ENCODE assay signal across 1 fruit fly cellular context in genomic region chrX:5745840-5746815, dm6.
TF ChIP-seq lines count a peak whose summit lies in the region.

No protein-coding gene starts in this region.

TF ChIP-seq in whole organism, embryonic, 481 proteins besides CTCF, POLR2A, EP300 and RAD21 (continued from another document and continues in another):
- no peak for TF ChIP-seq amos (GFP tag; IDR thresholded peaks at IDR 0.05; lab: Robert Waterston, UW; ENCODE audit: partially characterized antibody)
- TF ChIP-seq CG9215 (GFP tag; IDR thresholded peaks at IDR 0.05; lab: Robert Waterston, UW): peak; percentile 70
- peak; percentile 42 for TF ChIP-seq CG6272 (GFP tag; IDR thresholded peaks at IDR 0.05; lab: Robert Waterston, UW)
- no peak for TF ChIP-seq bbx (GFP tag; IDR thresholded peaks at IDR 0.05; lab: Robert Waterston, UW; ENCODE audit: partially characterized antibody)
- peak; percentile 3 for TF ChIP-seq Vsx1 (GFP tag; optimal IDR thresholded peaks at IDR 0.05; lab: Kevin White, UChicago)
- TF ChIP-seq Spps (tag; optimal IDR thresholded peaks at IDR 0.05; lab: Kevin White, UChicago): peak; percentile 24
- peak; percentile 62 for TF ChIP-seq Aef1 (GFP tag; IDR thresholded peaks at IDR 0.05; lab: Robert Waterston, UW)
- peak; percentile 83 for TF ChIP-seq HHEX (GFP tag; optimal IDR thresholded peaks at IDR 0.05; lab: Kevin White, UChicago)
- TF ChIP-seq lilli (GFP tag; optimal IDR thresholded peaks at IDR 0.05; lab: Kevin White, UChicago): peak; percentile 76
- peak; percentile 84 for TF ChIP-seq H2.0 (GFP tag; IDR thresholded peaks at IDR 0.05; lab: Robert Waterston, UW)
- TF ChIP-seq inv (GFP tag; IDR thresholded peaks at IDR 0.05; lab: Robert Waterston, UW; ENCODE audit: partially characterized antibody): no peak
- TF ChIP-seq wdn (GFP tag; IDR thresholded peaks at IDR 0.05; lab: Robert Waterston, UW): peak; percentile 70
- TF ChIP-seq hkb (optimal IDR thresholded peaks at IDR 0.05; lab: Kevin White, UChicago): no peak
- peak; percentile 80 for TF ChIP-seq hkb (GFP tag; IDR thresholded peaks at IDR 0.05; lab: Robert Waterston, UW)
- no peak for TF ChIP-seq CG7271 (tag; optimal IDR thresholded peaks at IDR 0.05; lab: Kevin White, UChicago)
- TF ChIP-seq ash1 (GFP tag; optimal IDR thresholded peaks at IDR 0.05; lab: Kevin White, UChicago): no peak
- peak; percentile 42 for TF ChIP-seq Atf-2 (GFP tag; optimal IDR thresholded peaks at IDR 0.05; lab: Kevin White, UChicago)
- TF ChIP-seq phol (tag; optimal IDR thresholded peaks at IDR 0.05; lab: Kevin White, UChicago): peak; percentile 67
- no peak for TF ChIP-seq Six4 (GFP tag; optimal IDR thresholded peaks at IDR 0.05; lab: Kevin White, UChicago)
- TF ChIP-seq aop (GFP tag; IDR thresholded peaks at IDR 0.05; lab: Robert Waterston, UW): 0 out of 2 replicates have a peak, but pooled peaks have one; percentile 43
- peak; percentile 78 for TF ChIP-seq ranshi (GFP tag; IDR thresholded peaks at IDR 0.05; lab: Robert Waterston, UW)
- TF ChIP-seq klu (GFP tag; IDR thresholded peaks at IDR 0.05; lab: Robert Waterston, UW): peak; percentile 65
- TF ChIP-seq CG14860 (GFP tag; IDR thresholded peaks at IDR 0.05; lab: Robert Waterston, UW; ENCODE audit: partially characterized antibody): peak; percentile 48; the same call in 2 of the 3 replicates
- TF ChIP-seq nmo (GFP tag; optimal IDR thresholded peaks at IDR 0.05; lab: Kevin White, UChicago): peak; percentile 62
- no peak for TF ChIP-seq CG3163 (GFP tag; optimal IDR thresholded peaks at IDR 0.05; lab: Kevin White, UChicago)
- TF ChIP-seq Lim3 (GFP tag; IDR thresholded peaks at IDR 0.05; lab: Robert Waterston, UW): peak; percentile 44; the same call in 1 of the 2 replicates
- peak; percentile 26 for TF ChIP-seq CG17912 (GFP tag; optimal IDR thresholded peaks at IDR 0.05; lab: Kevin White, UChicago)
- TF ChIP-seq CG15269 (tag; optimal IDR thresholded peaks at IDR 0.05; lab: Kevin White, UChicago): peak; percentile 82
- TF ChIP-seq Mes4 (GFP tag; optimal IDR thresholded peaks at IDR 0.05; lab: Kevin White, UChicago): no peak
- TF ChIP-seq CG18476 (GFP tag; optimal IDR thresholded peaks at IDR 0.05; lab: Kevin White, UChicago): no peak
- no peak for TF ChIP-seq hbn (GFP tag; IDR thresholded peaks at IDR 0.05; lab: Robert Waterston, UW; ENCODE audit: partially characterized antibody)
- TF ChIP-seq D19B (GFP tag; optimal IDR thresholded peaks at IDR 0.05; lab: Kevin White, UChicago): peak; percentile 58
- peak; percentile 47 for TF ChIP-seq CG14667 (GFP tag; IDR thresholded peaks at IDR 0.05; lab: Robert Waterston, UW)
- peak; percentile 64 for TF ChIP-seq CG13775 (GFP tag; optimal IDR thresholded peaks at IDR 0.05; lab: Kevin White, UChicago)
- peak; percentile 18 for TF ChIP-seq en (GFP tag; optimal IDR thresholded peaks at IDR 0.05; lab: Kevin White, UChicago)
- TF ChIP-seq dmrt99B (tag; optimal IDR thresholded peaks at IDR 0.05; lab: Kevin White, UChicago): peak; percentile 75
- TF ChIP-seq CG18599 (GFP tag; optimal IDR thresholded peaks at IDR 0.05; lab: Kevin White, UChicago): peak; percentile 88
- no peak for TF ChIP-seq dan (GFP tag; IDR thresholded peaks at IDR 0.05; lab: Robert Waterston, UW)
- TF ChIP-seq CG17186 (GFP tag; optimal IDR thresholded peaks at IDR 0.05; lab: Kevin White, UChicago): peak; percentile 45
- peak; percentile 0 for TF ChIP-seq CG6254 (GFP tag; optimal IDR thresholded peaks at IDR 0.05; lab: Kevin White, UChicago)
- TF ChIP-seq CG4730 (GFP tag; IDR thresholded peaks at IDR 0.05; lab: Robert Waterston, UW): peak; percentile 60
- peak; percentile 77 for TF ChIP-seq CG7556 (GFP tag; optimal IDR thresholded peaks at IDR 0.05; lab: Kevin White, UChicago)
- TF ChIP-seq CG32767 (GFP tag; IDR thresholded peaks at IDR 0.05; lab: Robert Waterston, UW): no peak
- TF ChIP-seq salm (tag; optimal IDR thresholded peaks at IDR 0.05; lab: Kevin White, UChicago): peak; percentile 43
- peak; percentile 79 for TF ChIP-seq sens-2 (GFP tag; IDR thresholded peaks at IDR 0.05; lab: Robert Waterston, UW)
- TF ChIP-seq ci (GFP tag; IDR thresholded peaks at IDR 0.05; lab: Robert Waterston, UW): peak; percentile 91
- peak; percentile 71 for TF ChIP-seq stc (GFP tag; IDR thresholded peaks at IDR 0.05; lab: Robert Waterston, UW)
- TF ChIP-seq Camta (GFP tag; optimal IDR thresholded peaks at IDR 0.05; lab: Kevin White, UChicago): peak; percentile 39
- TF ChIP-seq Hsf (GFP tag; optimal IDR thresholded peaks at IDR 0.05; lab: Kevin White, UChicago): peak; percentile 48
- no peak for TF ChIP-seq h (optimal IDR thresholded peaks at IDR 0.05; lab: Kevin White, UChicago)
- TF ChIP-seq twi (tag; optimal IDR thresholded peaks at IDR 0.05; lab: Kevin White, UChicago): peak; percentile 37
- peak; percentile 23 for TF ChIP-seq CG10267 (tag; optimal IDR thresholded peaks at IDR 0.05; lab: Kevin White, UChicago)
- peak; percentile 52 for TF ChIP-seq CG12104 (GFP tag; optimal IDR thresholded peaks at IDR 0.05; lab: Kevin White, UChicago)
- no peak for TF ChIP-seq disco-r (GFP tag; optimal IDR thresholded peaks at IDR 0.05; lab: Kevin White, UChicago)
- TF ChIP-seq CG33557 (GFP tag; optimal IDR thresholded peaks at IDR 0.05; lab: Kevin White, UChicago): peak; percentile 44
- peak; percentile 53 for TF ChIP-seq CG13624 (GFP tag; optimal IDR thresholded peaks at IDR 0.05; lab: Kevin White, UChicago)
- peak; percentile 85 for TF ChIP-seq CG14014 (GFP tag; IDR thresholded peaks at IDR 0.05; lab: Robert Waterston, UW)
- peak; percentile 22 for TF ChIP-seq ftz-f1 (GFP tag; optimal IDR thresholded peaks at IDR 0.05; lab: Kevin White, UChicago)
- peak; percentile 71 for TF ChIP-seq caup (GFP tag; optimal IDR thresholded peaks at IDR 0.05; lab: Kevin White, UChicago; ENCODE audit: severe bottlenecking)
- peak; percentile 74 for TF ChIP-seq dysf (GFP tag; IDR thresholded peaks at IDR 0.05; lab: Robert Waterston, UW)
- peak; percentile 60; the same call in 1 of the 3 replicates for TF ChIP-seq CG6175 (GFP tag; IDR thresholded peaks at IDR 0.05; lab: Robert Waterston, UW)
- peak; percentile 64 for TF ChIP-seq ssp (GFP tag; IDR thresholded peaks at IDR 0.05; lab: Robert Waterston, UW)
- TF ChIP-seq CG7928 (GFP tag; optimal IDR thresholded peaks at IDR 0.05; lab: Kevin White, UChicago): no peak
- peak; percentile 75; the same call in 2 of the 3 replicates for TF ChIP-seq Mrtf (GFP tag; IDR thresholded peaks at IDR 0.05; lab: Robert Waterston, UW)
- peak; percentile 59 for TF ChIP-seq CG18262 (tag; optimal IDR thresholded peaks at IDR 0.05; lab: Kevin White, UChicago)
- peak; percentile 46; the same call in 1 of the 2 replicates for TF ChIP-seq CG8765 (GFP tag; IDR thresholded peaks at IDR 0.05; lab: Robert Waterston, UW)
- peak; percentile 71 for TF ChIP-seq tap (tag; optimal IDR thresholded peaks at IDR 0.05; lab: Kevin White, UChicago)
- no peak; the same call in 2 of the 4 replicates for TF ChIP-seq Dll (GFP tag; IDR thresholded peaks at IDR 0.05; lab: Robert Waterston, UW; ENCODE audit: partially characterized antibody)
- peak; percentile 76 for TF ChIP-seq NfI (GFP tag; optimal IDR thresholded peaks at IDR 0.05; lab: Kevin White, UChicago)
- peak; percentile 75 for TF ChIP-seq az2 (GFP tag; optimal IDR thresholded peaks at IDR 0.05; lab: Kevin White, UChicago)
- peak; percentile 9 for TF ChIP-seq Mad (GFP tag; optimal IDR thresholded peaks at IDR 0.05; lab: Kevin White, UChicago)
- 0 out of 3 replicates have a peak, but pooled peaks have one; percentile 27 for TF ChIP-seq Doc3 (GFP tag; IDR thresholded peaks at IDR 0.05; lab: Robert Waterston, UW; ENCODE audit: partially characterized antibody)
- peak; percentile 57; the same call in 1 of the 3 replicates for TF ChIP-seq CG3726 (GFP tag; IDR thresholded peaks at IDR 0.05; lab: Robert Waterston, UW)
- TF ChIP-seq so (GFP tag; IDR thresholded peaks at IDR 0.05; lab: Robert Waterston, UW): peak; percentile 83
- peak; percentile 51 for TF ChIP-seq CG3407 (GFP tag; optimal IDR thresholded peaks at IDR 0.05; lab: Kevin White, UChicago)
- peak; percentile 55 for TF ChIP-seq Dek (tag; optimal IDR thresholded peaks at IDR 0.05; lab: Kevin White, UChicago)
- peak; percentile 52 for TF ChIP-seq CG4360 (GFP tag; IDR thresholded peaks at IDR 0.05; lab: Robert Waterston, UW)
- TF ChIP-seq chinmo (GFP tag; IDR thresholded peaks at IDR 0.05; lab: Robert Waterston, UW; ENCODE audit: partially characterized antibody): 0 out of 4 replicates have a peak, but pooled peaks have one; percentile 9
- TF ChIP-seq sob (GFP tag; IDR thresholded peaks at IDR 0.05; lab: Robert Waterston, UW): peak; percentile 78
- TF ChIP-seq Scr (GFP tag; IDR thresholded peaks at IDR 0.05; lab: Robert Waterston, UW; ENCODE audit: partially characterized antibody): 0 out of 2 replicates have a peak, but pooled peaks have one; percentile 6
- peak; percentile 64 for TF ChIP-seq mirr (GFP tag; optimal IDR thresholded peaks at IDR 0.05; lab: Kevin White, UChicago)
- peak; percentile 52 for TF ChIP-seq vfl (GFP tag; optimal IDR thresholded peaks at IDR 0.05; lab: Kevin White, UChicago)
- TF ChIP-seq CG12744 (GFP tag; optimal IDR thresholded peaks at IDR 0.05; lab: Kevin White, UChicago): peak; percentile 7
- TF ChIP-seq CG14965 (GFP tag; optimal IDR thresholded peaks at IDR 0.05; lab: Kevin White, UChicago; ENCODE audit: borderline replicate concordance): no peak
- peak; percentile 31 for TF ChIP-seq CG4820 (GFP tag; optimal IDR thresholded peaks at IDR 0.05; lab: Kevin White, UChicago)
- 0 out of 2 replicates have a peak, but pooled peaks have one; percentile 32 for TF ChIP-seq dati (GFP tag; IDR thresholded peaks at IDR 0.05; lab: Robert Waterston, UW)
- TF ChIP-seq CG9932 (GFP tag; IDR thresholded peaks at IDR 0.05; lab: Robert Waterston, UW): peak; percentile 83
- TF ChIP-seq fu2 (GFP tag; optimal IDR thresholded peaks at IDR 0.05; lab: Kevin White, UChicago): peak; percentile 54
- TF ChIP-seq bcd (GFP tag; optimal IDR thresholded peaks at IDR 0.05; lab: Kevin White, UChicago): peak; percentile 76
- peak; percentile 83 for TF ChIP-seq CG34422 (GFP tag; IDR thresholded peaks at IDR 0.05; lab: Robert Waterston, UW)
- TF ChIP-seq CG9817 (tag; optimal IDR thresholded peaks at IDR 0.05; lab: Kevin White, UChicago): peak; percentile 80
- TF ChIP-seq pb (GFP tag; optimal IDR thresholded peaks at IDR 0.05; lab: Kevin White, UChicago): no peak
- peak; percentile 63 for TF ChIP-seq CG12155 (GFP tag; optimal IDR thresholded peaks at IDR 0.05; lab: Kevin White, UChicago)
- peak; percentile 49 for TF ChIP-seq trh (GFP tag; optimal IDR thresholded peaks at IDR 0.05; lab: Kevin White, UChicago)
- TF ChIP-seq ewg (GFP tag; optimal IDR thresholded peaks at IDR 0.05; lab: Kevin White, UChicago): peak; percentile 66
- TF ChIP-seq Lpt (GFP tag; optimal IDR thresholded peaks at IDR 0.05; lab: Kevin White, UChicago): no peak
- TF ChIP-seq CG10321 (GFP tag; IDR thresholded peaks at IDR 0.05; lab: Robert Waterston, UW): peak; percentile 56; the same call in 1 of the 2 replicates
- peak; percentile 24 for TF ChIP-seq CG15696 (tag; optimal IDR thresholded peaks at IDR 0.05; lab: Kevin White, UChicago)
- peak; percentile 48 for TF ChIP-seq trem (tag; optimal IDR thresholded peaks at IDR 0.05; lab: Kevin White, UChicago)
- peak; percentile 80 for TF ChIP-seq CG12659 (GFP tag; optimal IDR thresholded peaks at IDR 0.05; lab: Kevin White, UChicago)
- TF ChIP-seq Chrac-16 (GFP tag; optimal IDR thresholded peaks at IDR 0.05; lab: Kevin White, UChicago): peak; percentile 57
- no peak for TF ChIP-seq CG43689 (GFP tag; IDR thresholded peaks at IDR 0.05; lab: Robert Waterston, UW)
- TF ChIP-seq Tbp (GFP tag; optimal IDR thresholded peaks at IDR 0.05; lab: Kevin White, UChicago): no peak
- peak; percentile 46; the same call in 1 of the 3 replicates for TF ChIP-seq CG11560 (tag; IDR thresholded peaks at IDR 0.05; lab: Robert Waterston, UW)
- TF ChIP-seq insv (GFP tag; optimal IDR thresholded peaks at IDR 0.05; lab: Kevin White, UChicago): no peak
- TF ChIP-seq cato (GFP tag; optimal IDR thresholded peaks at IDR 0.05; lab: Kevin White, UChicago; ENCODE audit: borderline replicate concordance): no peak
- TF ChIP-seq Ssrp (tag; optimal IDR thresholded peaks at IDR 0.05; lab: Kevin White, UChicago): peak; percentile 59
- TF ChIP-seq vvl (GFP tag; IDR thresholded peaks at IDR 0.05; lab: Robert Waterston, UW): peak; percentile 84
- no peak for TF ChIP-seq CG10462 (GFP tag; optimal IDR thresholded peaks at IDR 0.05; lab: Kevin White, UChicago)
- no peak for TF ChIP-seq prd (optimal IDR thresholded peaks at IDR 0.05; lab: Kevin White, UChicago)
- peak; percentile 79 for TF ChIP-seq prd (GFP tag; IDR thresholded peaks at IDR 0.05; lab: Robert Waterston, UW)
- TF ChIP-seq CG11696 (GFP tag; IDR thresholded peaks at IDR 0.05; lab: Robert Waterston, UW): peak; percentile 71
- TF ChIP-seq CG1792 (GFP tag; optimal IDR thresholded peaks at IDR 0.05; lab: Kevin White, UChicago): no peak
- no peak for TF ChIP-seq Sry-β (GFP tag; optimal IDR thresholded peaks at IDR 0.05; lab: Kevin White, UChicago)
- peak; percentile 29 for TF ChIP-seq run (tag; optimal IDR thresholded peaks at IDR 0.05; lab: Kevin White, UChicago)
- TF ChIP-seq dmrt11E (tag; optimal IDR thresholded peaks at IDR 0.05; lab: Kevin White, UChicago): peak; percentile 50
- peak; percentile 66 for TF ChIP-seq CG4404 (GFP tag; IDR thresholded peaks at IDR 0.05; lab: Robert Waterston, UW)
- TF ChIP-seq MBD-R2 (GFP tag; IDR thresholded peaks at IDR 0.05; lab: Robert Waterston, UW): no peak; the same call in 1 of the 2 replicates
- TF ChIP-seq MTF-1 (GFP tag; optimal IDR thresholded peaks at IDR 0.05; lab: Kevin White, UChicago; ENCODE audit: borderline replicate concordance): peak; percentile 22
- no peak for TF ChIP-seq Kr (GFP tag; optimal IDR thresholded peaks at IDR 0.05; lab: Kevin White, UChicago)
- TF ChIP-seq CG13424 (tag; optimal IDR thresholded peaks at IDR 0.05; lab: Kevin White, UChicago): peak; percentile 82
- TF ChIP-seq CG17802 (tag; optimal IDR thresholded peaks at IDR 0.05; lab: Kevin White, UChicago): peak; percentile 60
- TF ChIP-seq Taf1 (GFP tag; IDR thresholded peaks at IDR 0.05; lab: Robert Waterston, UW): peak; percentile 58
- TF ChIP-seq Dad (GFP tag; optimal IDR thresholded peaks at IDR 0.05; lab: Kevin White, UChicago): no peak
- peak; percentile 48 for TF ChIP-seq exex (tag; optimal IDR thresholded peaks at IDR 0.05; lab: Kevin White, UChicago)
- peak; percentile 54; the same call in 1 of the 2 replicates for TF ChIP-seq bowl (GFP tag; IDR thresholded peaks at IDR 0.05; lab: Robert Waterston, UW)
- peak; percentile 43 for TF ChIP-seq jumu (GFP tag; optimal IDR thresholded peaks at IDR 0.05; lab: Kevin White, UChicago)
- no peak for TF ChIP-seq grn (GFP tag; optimal IDR thresholded peaks at IDR 0.05; lab: Kevin White, UChicago)
